Worm (Caenorhabditis elegans) whole organism, young adult: ENCODE data around the gene lgc-39.

Source experiments
- B0019.2 ChIP-seq: fragments of 200-800 bp; sonication (Bioruptor generic); conservative IDR thresholded peaks from 2 replicates; pipeline ENCODE4 v1.3.6; 2022; ENCODE audit warnings: missing genetic modification reagents, missing genetic modification characterization, missing compliant biosample characterization
- B0035.1 ChIP-seq: sonication (generic microtip); optimal IDR thresholded peaks from 2 replicates; lab custom pipeline; 2016; ENCODE audit warnings: missing genetic modification characterization, mild to moderate bottlenecking, missing compliant biosample characterization, missing genotype, missing genetic modification reagents
- B0261.1 ChIP-seq: sonication (generic microtip); optimal IDR thresholded peaks from 2 replicates; lab custom pipeline; 2016; ENCODE audit warnings: mild to moderate bottlenecking, missing genetic modification characterization, moderate library complexity, missing compliant biosample characterization
- B0336.3 ChIP-seq: fragments of 200-800 bp; sonication (Bioruptor generic); IDR thresholded peaks from 2 replicates; pipeline ENCODE4 v1.3.6; 2022; ENCODE audit warnings: missing genetic modification characterization, missing compliant biosample characterization
- F10E7.11 ChIP-seq: sonication (generic microtip); optimal IDR thresholded peaks from 2 replicates; lab custom pipeline; 2017; ENCODE audit warnings: mild to moderate bottlenecking, missing genetic modification characterization, moderate library complexity, missing compliant biosample characterization
- F39B2.1 ChIP-seq: fragments of 200-800 bp; sonication (Bioruptor generic); IDR thresholded peaks from 2 replicates; pipeline ENCODE4 v1.3.6; 2022; ENCODE audit warnings: missing genetic modification reagents, missing genetic modification characterization, missing compliant biosample characterization
- F52B5.7 ChIP-seq: sonication (generic microtip); optimal IDR thresholded peaks from 2 replicates; lab custom pipeline; 2016; ENCODE audit warnings: mild to moderate bottlenecking, missing genetic modification characterization, missing compliant biosample characterization
- F55B11.4 ChIP-seq: sonication (generic microtip); optimal IDR thresholded peaks from 2 replicates; lab custom pipeline; 2016; ENCODE audit warnings: missing compliant biosample characterization, missing genetic modification characterization, borderline replicate concordance; ENCODE audit not compliant: insufficient read depth
- F57A8.1 ChIP-seq: fragments of 200-800 bp; sonication (Bioruptor generic); optimal IDR thresholded peaks from 2 replicates; lab custom pipeline; 2018; ENCODE audit warnings: mild to moderate bottlenecking, missing genetic modification characterization, moderate library complexity, missing compliant biosample characterization
- T26A5.8 ChIP-seq: sonication (generic microtip); optimal IDR thresholded peaks from 2 replicates; lab custom pipeline; 2016; ENCODE audit warnings: missing genetic modification characterization, missing compliant biosample characterization
- Y53F4B.3 ChIP-seq: fragments of 200-800 bp; sonication (Bioruptor generic); IDR thresholded peaks from 2 replicates; pipeline ENCODE4 v1.3.6; 2022; ENCODE audit warnings: missing genetic modification reagents, missing genetic modification characterization, missing compliant biosample characterization
- aptf-2 ChIP-seq: fragments of 200-800 bp; sonication (Bioruptor generic); conservative IDR thresholded peaks from 2 replicates; pipeline ENCODE4 v1.3.6; 2022; ENCODE audit warnings: missing genetic modification reagents, missing genetic modification characterization, missing compliant biosample characterization
- atf-7 ChIP-seq: sonication (generic microtip); optimal IDR thresholded peaks from 2 replicates; lab custom pipeline; 2017; ENCODE audit warnings: mild to moderate bottlenecking, missing genetic modification characterization, missing compliant biosample characterization
- attf-3 ChIP-seq: fragments of 200-800 bp; sonication (Bioruptor generic); conservative IDR thresholded peaks from 2 replicates; pipeline ENCODE4 v1.3.6; 2022; ENCODE audit warnings: missing genetic modification reagents, missing genetic modification characterization, missing compliant biosample characterization
- attf-5 ChIP-seq: fragments of 200-800 bp; sonication (Bioruptor generic); optimal IDR thresholded peaks from 2 replicates; lab custom pipeline; 2018; ENCODE audit warnings: mild to moderate bottlenecking, missing genetic modification characterization, missing compliant biosample characterization
- attf-6 ChIP-seq: fragments of 200-800 bp; sonication (Bioruptor generic); IDR thresholded peaks from 2 replicates; pipeline ENCODE4 v1.3.6; 2022; ENCODE audit warnings: missing genetic modification reagents, missing genetic modification characterization, missing compliant biosample characterization
- bed-1 ChIP-seq: fragments of 200-800 bp; sonication (Bioruptor generic); IDR thresholded peaks from 2 replicates; pipeline ENCODE4 v1.3.6; 2022; ENCODE audit warnings: missing genetic modification reagents, missing genetic modification characterization, missing compliant biosample characterization
- cebp-2 ChIP-seq: fragments of 200-800 bp; sonication (Bioruptor generic); IDR thresholded peaks from 2 replicates; pipeline ENCODE4 v1.3.6; 2022; ENCODE audit warnings: missing genetic modification characterization, missing compliant biosample characterization
- ceh-100 ChIP-seq: fragments of 200-800 bp; sonication (Bioruptor generic); IDR thresholded peaks from 2 replicates; pipeline ENCODE4 v1.3.6; 2022; ENCODE audit warnings: missing genetic modification reagents, missing genetic modification characterization, missing compliant biosample characterization
- ceh-27 ChIP-seq: fragments of 200-800 bp; sonication (Bioruptor generic); optimal IDR thresholded peaks from 2 replicates; lab custom pipeline; 2018; ENCODE audit warnings: mild to moderate bottlenecking, missing genetic modification characterization, moderate library complexity, missing compliant biosample characterization
- ceh-58 ChIP-seq: fragments of 200-800 bp; sonication (Bioruptor generic); IDR thresholded peaks from 2 replicates; pipeline ENCODE4 v1.3.6; 2022; ENCODE audit warnings: missing genetic modification characterization, missing compliant biosample characterization
- ceh-79 ChIP-seq: sonication (generic microtip); optimal IDR thresholded peaks from 2 replicates; lab custom pipeline; 2017; ENCODE audit warnings: mild to moderate bottlenecking, missing genetic modification characterization, missing compliant biosample characterization
- ceh-91 ChIP-seq: fragments of 200-800 bp; sonication (Bioruptor generic); IDR thresholded peaks from 2 replicates; pipeline ENCODE4 v1.3.6; 2022; ENCODE audit warnings: missing genetic modification reagents, missing genetic modification characterization, missing compliant biosample characterization
- dpl-1 ChIP-seq: fragments of 150-350 bp; optimal IDR thresholded peaks from 2 replicates; lab custom pipeline; 2014; ENCODE audit warnings: missing biosample characterization, missing genetic modification reagents, missing genetic modification characterization
- fkh-3 ChIP-seq: sonication (generic microtip); optimal IDR thresholded peaks from 2 replicates; lab custom pipeline; 2016; ENCODE audit warnings: mild to moderate bottlenecking, missing genetic modification characterization, missing compliant biosample characterization
- hmg-1.2 ChIP-seq: fragments of 200-800 bp; sonication (Bioruptor generic); IDR thresholded peaks from 2 replicates; pipeline ENCODE4 v1.3.6; 2022; ENCODE audit warnings: missing genetic modification reagents, missing genetic modification characterization, missing compliant biosample characterization
- lag-1 ChIP-seq: fragments of 200-800 bp; sonication (Bioruptor generic); IDR thresholded peaks from 2 replicates; pipeline ENCODE4 v1.3.6; 2022; ENCODE audit warnings: missing genetic modification reagents, missing genetic modification characterization, missing compliant biosample characterization
- let-607 ChIP-seq, 2 experiments: fragments of 200-800 bp in 1 of 2; sonication (Bioruptor generic) in 1 of 2; sonication (generic microtip) in 1 of 2; optimal IDR thresholded peaks; 2 replicates each; lab custom pipeline; 2016 to 2018; ENCODE audit warnings: mild to moderate bottlenecking in 2 of 2, missing compliant biosample characterization in 2 of 2, missing genetic modification characterization in 2 of 2, moderate library complexity in 2 of 2, missing genotype in 1 of 2
- lin-40 ChIP-seq: sonication (generic microtip); optimal IDR thresholded peaks from 2 replicates; lab custom pipeline; 2016; ENCODE audit warnings: missing genetic modification characterization, mild to moderate bottlenecking, missing compliant biosample characterization, missing genotype, missing genetic modification reagents
- lin-54 ChIP-seq: fragments of 200-800 bp; sonication (Bioruptor generic); optimal IDR thresholded peaks from 2 replicates; lab custom pipeline; 2018; ENCODE audit warnings: mild to moderate bottlenecking, missing genetic modification characterization, missing compliant biosample characterization
- lir-1 ChIP-seq: fragments of 200-800 bp; sonication (Bioruptor generic); conservative IDR thresholded peaks from 2 replicates; pipeline ENCODE4 v1.3.6; 2022; ENCODE audit warnings: missing genetic modification reagents, missing genetic modification characterization, missing compliant biosample characterization
- nhr-90 ChIP-seq: sonication (generic microtip); optimal IDR thresholded peaks from 2 replicates; lab custom pipeline; 2016; ENCODE audit warnings: missing genotype, mild to moderate bottlenecking, missing genetic modification characterization, missing compliant biosample characterization
- rcor-1 ChIP-seq: fragments of 200-800 bp; sonication (Bioruptor generic); IDR thresholded peaks from 2 replicates; pipeline ENCODE4 v1.3.6; 2022; ENCODE audit warnings: missing genetic modification reagents, missing genetic modification characterization, missing compliant biosample characterization
- rec-8 ChIP-seq, 2 experiments: sonication (generic microtip); optimal IDR thresholded peaks; 2 replicates each; lab custom pipeline; 2016; ENCODE audit warnings: mild to moderate bottlenecking in 2 of 2, missing genetic modification characterization in 2 of 2, missing genetic modification reagents in 2 of 2, missing genotype in 2 of 2, missing biosample characterization in 1 of 2, missing compliant biosample characterization in 1 of 2, moderate library complexity in 1 of 2
- repo-1 ChIP-seq: sonication (generic microtip); optimal IDR thresholded peaks from 2 replicates; lab custom pipeline; 2017; ENCODE audit warnings: mild to moderate bottlenecking, missing genetic modification characterization, missing compliant biosample characterization
- snpc-1.3 ChIP-seq: sonication (generic microtip); optimal IDR thresholded peaks from 2 replicates; lab custom pipeline; 2017; ENCODE audit warnings: missing genetic modification characterization, mild to moderate bottlenecking, missing compliant biosample characterization, antibody characterized with exemption, moderate library complexity, missing genotype, missing genetic modification reagents; ENCODE audit not compliant: insufficient read depth
- snpc-3.4 ChIP-seq: sonication (generic microtip); optimal IDR thresholded peaks from 2 replicates; lab custom pipeline; 2017; ENCODE audit warnings: missing genetic modification characterization, mild to moderate bottlenecking, missing compliant biosample characterization, antibody characterized with exemption, moderate library complexity, missing genotype, missing genetic modification reagents
- snpc-4 ChIP-seq, 5 experiments: fragments of 150-350 bp in 1 of 5; sonication (generic microtip) in 4 of 5; optimal IDR thresholded peaks; 2 replicates each; lab custom pipeline; 2014 to 2018; ENCODE audit warnings: missing genetic modification characterization in 5 of 5, missing biosample characterization in 3 of 5, antibody characterized with exemption in 2 of 5, mild to moderate bottlenecking in 2 of 5, missing compliant biosample characterization in 2 of 5, missing genotype in 2 of 5, moderate library complexity in 2 of 5, missing genetic modification reagents in 1 of 5
- tbp1 ChIP-seq: fragments of 200-800 bp; sonication (Bioruptor generic); optimal IDR thresholded peaks from 2 replicates; lab custom pipeline; 2018; ENCODE audit warnings: mild to moderate bottlenecking, missing genetic modification characterization, missing compliant biosample characterization
- tlf-1 ChIP-seq: fragments of 200-800 bp; sonication (Bioruptor generic); optimal IDR thresholded peaks from 2 replicates; lab custom pipeline; 2018; ENCODE audit warnings: mild to moderate bottlenecking, missing genetic modification characterization, missing compliant biosample characterization
- xnd-1 ChIP-seq: sonication (generic microtip); optimal IDR thresholded peaks from 2 replicates; lab custom pipeline; 2016; ENCODE audit warnings: missing genotype, missing genetic modification reagents, missing genetic modification characterization, missing compliant biosample characterization
- zim-3 ChIP-seq: sonication (generic microtip); optimal IDR thresholded peaks from 2 replicates; lab custom pipeline; 2017; ENCODE audit warnings: mild to moderate bottlenecking, missing genetic modification characterization, moderate library complexity, missing compliant biosample characterization
- ztf-22 ChIP-seq: fragments of 200-800 bp; sonication (Bioruptor generic); optimal IDR thresholded peaks from 2 replicates; lab custom pipeline; 2018; ENCODE audit warnings: mild to moderate bottlenecking, missing genetic modification characterization, moderate library complexity, missing compliant biosample characterization

lgc-39 gene

DNA sequence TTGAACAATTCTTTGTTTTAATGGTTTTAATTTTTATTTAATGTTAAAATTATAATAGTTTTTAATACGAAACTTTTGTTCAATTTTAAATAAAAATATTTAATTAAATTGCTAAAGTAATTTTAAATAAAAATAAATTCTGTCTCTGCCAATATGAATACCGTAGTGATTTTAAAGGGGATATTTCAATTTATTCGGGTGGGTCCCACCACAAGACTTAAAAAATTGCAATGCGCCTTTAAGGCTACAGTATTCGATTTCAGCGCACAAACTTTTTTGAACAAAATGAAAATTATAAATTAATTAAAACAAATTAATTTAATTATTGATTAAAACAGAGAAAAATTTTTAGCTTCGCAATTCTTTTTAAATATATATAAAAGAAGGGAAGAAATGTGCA, 23.8 kb downstream of the lgc-39 start (continued):
- TF ChIP-seq ceh-91 (GFP tag; lab: Robert Waterston, UW) (peak; percentile 51), B0035.1 (tag; lab: Kevin White, UChicago) (no peak), nhr-90 (no peak), Y53F4B.3 (no peak), F55B11.4 (tag; lab: Kevin White, UChicago) (no peak), atf-7 (no peak), B0019.2 (GFP tag; lab: Robert Waterston, UW) (no peak), ceh-58 (GFP tag; lab: Robert Waterston, UW) (no peak), lin-54 (GFP tag; lab: Kevin White, UChicago) (peak; percentile 54), lag-1 (GFP tag; lab: Robert Waterston, UW) (no peak), F10E7.11 (tag; lab: Kevin White, UChicago) (no peak), snpc-1.3 (no peak), attf-5 (GFP tag; lab: Kevin White, UChicago) (no peak), tbp1 (GFP tag; lab: Kevin White, UChicago) (peak; percentile 31), let-607 (tag; optimal IDR thresholded peaks at IDR 0.05; lab: Kevin White, UChicago) (no peak)

- TF ChIP-seq attf-3 (no peak), rcor-1 (GFP tag; lab: Robert Waterston, UW) (no peak), B0019.2 (GFP tag; lab: Robert Waterston, UW) (no peak), F57A8.1 (no peak), tbp1 (GFP tag; lab: Kevin White, UChicago) (no peak), cebp-2 (no peak), zim-3 (no peak), F39B2.1 (GFP tag; lab: Robert Waterston, UW) (no peak), tlf-1 (GFP tag; lab: Kevin White, UChicago) (no peak), B0261.1 (no peak), dpl-1 (GFP tag; lab: Kevin White, UChicago) (no peak), snpc-3.4 (tag; lab: Kevin White, UChicago) (no peak), rec-8 (tag; optimal IDR thresholded peaks at IDR 0.05; lab: Kevin White, UChicago) (no peak), F52B5.7 (no peak), ceh-91 (GFP tag; lab: Robert Waterston, UW) (no peak), Y53F4B.3 (no peak), hmg-1.2 (no peak), ceh-79 (tag; lab: Kevin White, UChicago) (no peak)
- TF ChIP-seq, all 124 proteins: peak for 0
These were observed 24.6 kb downstream of the lgc-39 start, which contains the start of gene F09G2.1 for ce11 chrV:7199932-7200331. TSS of gene F09G2.1 (plus strand) at chrV:7200232.

ce11 chrV:7201353-7201752, 26.1 kb downstream of the lgc-39 start:
- TF ChIP-seq lir-1 (GFP tag; lab: Robert Waterston, UW), result no peak
- TF ChIP-seq snpc-3.4 (tag; lab: Kevin White, UChicago), result no peak
- TF ChIP-seq repo-1 (tag; lab: Kevin White, UChicago), result no peak
- no peak for TF ChIP-seq xnd-1 (tag; lab: Kevin White, UChicago)
- no peak for TF ChIP-seq bed-1 (GFP tag; lab: Robert Waterston, UW)
- TF ChIP-seq ztf-22 (GFP tag; lab: Kevin White, UChicago), result no peak
- no peak for TF ChIP-seq T26A5.8
- no peak for TF ChIP-seq lin-54 (GFP tag; lab: Kevin White, UChicago)
- no peak for TF ChIP-seq ceh-27
- TF ChIP-seq aptf-2 (GFP tag; lab: Robert Waterston, UW), result no peak
- TF ChIP-seq fkh-3 (tag; lab: Kevin White, UChicago), result no peak
- no peak for TF ChIP-seq attf-6 (GFP tag; lab: Robert Waterston, UW)
- TF ChIP-seq cebp-2, result no peak
- TF ChIP-seq ceh-79 (tag; lab: Kevin White, UChicago), result no peak
- TF ChIP-seq B0336.3, result no peak
- no peak for TF ChIP-seq ceh-100 (GFP tag; lab: Robert Waterston, UW)
- TF ChIP-seq F57A8.1, result no peak
- TF ChIP-seq lin-40, result no peak
- no peak for TF ChIP-seq snpc-4 (GFP tag; optimal IDR thresholded peaks at IDR 0.05; lab: Kevin White, UChicago)
- TF ChIP-seq snpc-4 (tag; optimal IDR thresholded peaks at IDR 0.05; lab: Kevin White, UChicago), result no peak
- TF ChIP-seq, all 124 proteins: peak for 0
